Comparison of ENCODE assay signal across 2 worm cellular contexts in the genomic region with DNA sequence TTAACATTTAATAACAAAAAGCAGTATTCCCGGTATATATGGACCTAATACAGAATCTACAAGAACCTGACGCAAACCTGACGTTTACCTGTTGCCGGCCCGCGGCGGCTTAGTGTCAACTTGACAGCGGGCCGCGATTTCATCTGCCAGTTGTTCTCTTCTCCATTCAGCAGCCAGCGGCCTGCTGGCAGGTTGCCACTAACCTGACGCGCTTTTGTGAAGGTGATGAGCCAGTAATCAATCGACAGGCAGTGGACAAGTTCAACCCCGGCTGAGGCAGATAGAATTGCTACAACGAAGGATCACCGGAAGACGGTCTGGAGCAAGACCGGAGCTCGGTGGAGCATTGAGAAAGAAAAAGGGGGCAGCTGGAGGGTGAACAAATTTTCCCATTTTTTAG.
A peak's percentile ranks its signal among the peaks of the same experiment; 100 is the strongest.
TF ChIP-seq lines count a peak whose summit lies in the region.

No protein-coding gene starts in this region.

TF ChIP-seq in whole organism, L4 larva, 104 proteins besides CTCF, POLR2A, EP300 and RAD21:
- TF ChIP-seq set-16 (GFP tag; IDR thresholded peaks at IDR 0.05; lab: Robert Waterston, UW): peak; percentile 58; the same call in 1 of the 2 replicates

TF ChIP-seq in whole organism, young adult, 124 proteins besides CTCF, POLR2A, EP300 and RAD21:
- peak; percentile 52; the same call in 1 of the 2 replicates for TF ChIP-seq hsf-1 (GFP tag; IDR thresholded peaks at IDR 0.05; lab: Robert Waterston, UW)
